Fruit fly (Drosophila melanogaster) whole organism, embryonic: ENCODE results near the gene Hsp22.

Source experiments
- ATbp ChIP-seq: fragments of 200-800 bp; sonication (Bioruptor generic); optimal IDR thresholded peaks from 2 replicates; lab custom pipeline; 2017; ENCODE audit warnings: missing biosample characterization, mild to moderate bottlenecking, missing genetic modification characterization, missing genetic modification reagents
- CG12071 ChIP-seq: fragments of 200-800 bp; sonication (Bioruptor generic); optimal IDR thresholded peaks from 3 replicates; lab custom pipeline; 2018; ENCODE audit warnings: missing biosample characterization, mild to moderate bottlenecking, missing genetic modification characterization
- CG12391 ChIP-seq: fragments of 200-800 bp; sonication (Bioruptor generic); optimal IDR thresholded peaks from 3 replicates; lab custom pipeline; 2018; ENCODE audit warnings: missing biosample characterization, mild to moderate bottlenecking, missing genetic modification characterization, moderate library complexity
- CG13123 ChIP-seq: fragments of 200-800 bp; sonication (Bioruptor generic); optimal IDR thresholded peaks from 2 replicates; lab custom pipeline; 2016; ENCODE audit warnings: missing biosample characterization, missing genetic modification characterization
- CG14050 ChIP-seq: fragments of 200-800 bp; sonication (Bioruptor generic); IDR thresholded peaks from 3 replicates; pipeline ENCODE4 v1.3.6; 2022; ENCODE audit warnings: missing biosample characterization, missing genetic modification characterization
- CG14710 ChIP-seq: fragments of 200-800 bp; sonication (Bioruptor generic); optimal IDR thresholded peaks from 3 replicates; lab custom pipeline; 2019; ENCODE audit warnings: missing biosample characterization, mild to moderate bottlenecking, missing genetic modification characterization, moderate library complexity
- CG14860 ChIP-seq: fragments of 200-800 bp; sonication (Bioruptor generic); IDR thresholded peaks from 3 replicates; pipeline ENCODE4 v1.3.6; 2022; ENCODE audit warnings: missing biosample characterization, missing genetic modification characterization; ENCODE audit not compliant: partially characterized antibody
- CG16863 ChIP-seq: fragments of 200-800 bp; sonication (Bioruptor generic); optimal IDR thresholded peaks from 3 replicates; lab custom pipeline; 2016; ENCODE audit warnings: missing biosample characterization, missing genetic modification characterization
- CG2712 ChIP-seq: fragments of 200-800 bp; optimal IDR thresholded peaks from 3 replicates; lab custom pipeline; 2019; ENCODE audit warnings: missing biosample characterization, mild to moderate bottlenecking, missing genetic modification characterization, moderate library complexity
- CG4707 ChIP-seq: fragments of 200-800 bp; sonication (Bioruptor generic); optimal IDR thresholded peaks from 2 replicates; lab custom pipeline; 2018; ENCODE audit warnings: missing biosample characterization, mild to moderate bottlenecking, missing genetic modification characterization, moderate library complexity
- CG4854 ChIP-seq: fragments of 200-800 bp; sonication (Bioruptor generic); optimal IDR thresholded peaks from 2 replicates; lab custom pipeline; 2016; ENCODE audit warnings: missing biosample characterization, missing genetic modification characterization, inconsistent platforms
- CG5180 ChIP-seq: fragments of 200-800 bp; sonication (Bioruptor generic); optimal IDR thresholded peaks from 3 replicates; lab custom pipeline; 2017; ENCODE audit warnings: missing biosample characterization, missing genetic modification characterization, mild to moderate bottlenecking, moderate library complexity, missing genetic modification reagents
- CG6175 ChIP-seq: fragments of 200-800 bp; sonication (Bioruptor generic); IDR thresholded peaks from 3 replicates; pipeline ENCODE4 v1.3.6; 2022; ENCODE audit warnings: missing biosample characterization, missing genetic modification characterization
- CG6254 ChIP-seq: fragments of 200-800 bp; sonication (Bioruptor generic); optimal IDR thresholded peaks from 3 replicates; lab custom pipeline; 2017; ENCODE audit warnings: mild to moderate bottlenecking, missing biosample characterization, missing genetic modification reagents, missing genetic modification characterization
- CG6765 ChIP-seq: fragments of 200-800 bp; sonication (Bioruptor generic); optimal IDR thresholded peaks from 3 replicates; lab custom pipeline; 2017; ENCODE audit warnings: missing biosample characterization, mild to moderate bottlenecking, missing genetic modification characterization
- CG7271 ChIP-seq: fragments of 200-800 bp; sonication (Bioruptor generic); optimal IDR thresholded peaks from 2 replicates; lab custom pipeline; 2018; ENCODE audit warnings: missing biosample characterization, mild to moderate bottlenecking, missing genetic modification characterization, moderate library complexity
- CHES-1-like ChIP-seq: fragments of 200-800 bp; sonication (Bioruptor generic); optimal IDR thresholded peaks from 2 replicates; lab custom pipeline; 2016; ENCODE audit warnings: missing biosample characterization, missing genetic modification characterization
- CkIIα-i1 ChIP-seq: fragments of 200-800 bp; sonication (Bioruptor generic); IDR thresholded peaks from 2 replicates; pipeline ENCODE4 v1.3.6; 2022; ENCODE audit warnings: missing biosample characterization, missing genetic modification characterization
- H2.0 ChIP-seq: fragments of 200-800 bp; sonication (Bioruptor generic); IDR thresholded peaks from 2 replicates; pipeline ENCODE4 v1.3.6; 2022; ENCODE audit warnings: missing biosample characterization, missing genetic modification characterization
- HLHmδ ChIP-seq: fragments of 200-800 bp; sonication (Bioruptor generic); optimal IDR thresholded peaks from 2 replicates; lab custom pipeline; 2018; ENCODE audit warnings: missing biosample characterization, mild to moderate bottlenecking, missing genetic modification characterization, moderate library complexity
- Hsf ChIP-seq: fragments of 200-800 bp; sonication (Bioruptor generic); optimal IDR thresholded peaks from 3 replicates; lab custom pipeline; 2016; ENCODE audit warnings: missing biosample characterization, missing genetic modification characterization
- Kr ChIP-seq: fragments of 200-800 bp; sonication (Bioruptor generic); optimal IDR thresholded peaks from 2 replicates; lab custom pipeline; 2017; ENCODE audit warnings: missing biosample characterization, mild to moderate bottlenecking, missing genetic modification characterization
- Lhr ChIP-seq: fragments of 200-800 bp; sonication (Bioruptor generic); optimal IDR thresholded peaks from 3 replicates; lab custom pipeline; 2017; ENCODE audit warnings: mild to moderate bottlenecking, missing biosample characterization, missing genetic modification reagents, missing genetic modification characterization
- Scr ChIP-seq: fragments of 200-800 bp; sonication (Bioruptor generic); IDR thresholded peaks from 2 replicates; pipeline ENCODE4 v1.3.6; 2022; ENCODE audit warnings: missing biosample characterization, missing genetic modification characterization; ENCODE audit not compliant: partially characterized antibody
- Six4 ChIP-seq: fragments of 200-800 bp; sonication (Bioruptor generic); optimal IDR thresholded peaks from 2 replicates; lab custom pipeline; 2016; ENCODE audit warnings: missing biosample characterization, missing genetic modification characterization
- Tbp ChIP-seq: fragments of >200 bp; optimal IDR thresholded peaks from 2 replicates; lab custom pipeline; 2018; ENCODE audit warnings: missing biosample characterization, missing genetic modification characterization
- ase ChIP-seq: fragments of 200-800 bp; sonication (Bioruptor generic); IDR thresholded peaks from 3 replicates; pipeline ENCODE4 v1.3.6; 2022; ENCODE audit warnings: missing biosample characterization, missing genetic modification characterization
- ato ChIP-seq: fragments of 200-800 bp; sonication (Bioruptor generic); IDR thresholded peaks from 2 replicates; pipeline ENCODE4 v1.3.6; 2022; ENCODE audit warnings: missing biosample characterization, missing genetic modification characterization; ENCODE audit not compliant: partially characterized antibody
- bcd ChIP-seq: fragments of 200-800 bp; sonication (Bioruptor generic); optimal IDR thresholded peaks from 2 replicates; lab custom pipeline; 2017; ENCODE audit warnings: missing biosample characterization, mild to moderate bottlenecking, missing genetic modification characterization
- btn ChIP-seq: fragments of 200-800 bp; sonication (Bioruptor generic); optimal IDR thresholded peaks from 2 replicates; lab custom pipeline; 2016; ENCODE audit warnings: missing biosample characterization, missing genetic modification characterization
- da ChIP-seq: fragments of 200-800 bp; sonication (Bioruptor generic); optimal IDR thresholded peaks from 2 replicates; lab custom pipeline; 2016; ENCODE audit warnings: missing biosample characterization, missing genetic modification characterization
- gcm2 ChIP-seq: fragments of 200-800 bp; sonication (Bioruptor generic); optimal IDR thresholded peaks from 2 replicates; lab custom pipeline; 2016; ENCODE audit warnings: missing biosample characterization, missing genetic modification characterization
- gfzf ChIP-seq: fragments of 200-800 bp; sonication (Bioruptor generic); optimal IDR thresholded peaks from 2 replicates; lab custom pipeline; 2016; ENCODE audit warnings: missing biosample characterization, mild to moderate bottlenecking, missing genetic modification characterization, moderate library complexity
- ham ChIP-seq: fragments of 200-800 bp; sonication (Bioruptor generic); IDR thresholded peaks from 2 replicates; pipeline ENCODE4 v1.3.6; 2022; ENCODE audit warnings: missing biosample characterization, missing genetic modification characterization
- lab ChIP-seq: fragments of 200-800 bp; sonication (Bioruptor generic); optimal IDR thresholded peaks from 3 replicates; lab custom pipeline; 2017; ENCODE audit warnings: missing biosample characterization, missing genetic modification characterization, mild to moderate bottlenecking, moderate library complexity, missing genetic modification reagents
- mld ChIP-seq: fragments of 200-800 bp; sonication (Bioruptor generic); IDR thresholded peaks from 3 replicates; pipeline ENCODE4 v1.3.6; 2022; ENCODE audit warnings: missing biosample characterization, missing genetic modification characterization; ENCODE audit not compliant: partially characterized antibody
- nmo ChIP-seq: fragments of 200-800 bp; sonication (Bioruptor generic); optimal IDR thresholded peaks from 2 replicates; lab custom pipeline; 2018; ENCODE audit warnings: missing biosample characterization, mild to moderate bottlenecking, missing genetic modification characterization, moderate library complexity
- oc ChIP-seq: fragments of 200-800 bp; sonication (Bioruptor generic); optimal IDR thresholded peaks from 2 replicates; lab custom pipeline; 2018; ENCODE audit warnings: missing biosample characterization, mild to moderate bottlenecking, missing genetic modification characterization, moderate library complexity
- pan ChIP-seq, 4 experiments: fragments of >200 bp in 3 of 4; fragments of 200-800 bp in 1 of 4; sonication (Bioruptor generic) in 1 of 4; optimal IDR thresholded peaks in 3 of 4; IDR thresholded peaks in 1 of 4; 2 replicates each; pipeline versions ENCODE4 v1.3.6 to Lab custom; 2017 to 2022; ENCODE audit warnings: missing biosample characterization in 2 of 4, missing genetic modification characterization in 2 of 4, mixed read lengths in 1 of 4
- pita ChIP-seq: fragments of 200-800 bp; sonication (Bioruptor generic); optimal IDR thresholded peaks from 2 replicates; lab custom pipeline; 2017; ENCODE audit warnings: missing biosample characterization, mild to moderate bottlenecking, missing genetic modification characterization
- sens ChIP-seq: fragments of 200-800 bp; sonication (Bioruptor generic); peaks from one replicate; lab custom pipeline; 2016; ENCODE audit warnings: missing biosample characterization, missing genetic modification characterization
- slbo ChIP-seq: fragments of 200-800 bp; sonication (Bioruptor generic); IDR thresholded peaks from 2 replicates; pipeline ENCODE4 v1.3.6; 2022; ENCODE audit warnings: missing biosample characterization, missing genetic modification characterization
- ssp ChIP-seq: fragments of 200-800 bp; sonication (Bioruptor generic); IDR thresholded peaks from 2 replicates; pipeline ENCODE4 v1.3.6; 2022; ENCODE audit warnings: missing biosample characterization, missing genetic modification characterization
- tna ChIP-seq: fragments of 200-800 bp; sonication (Bioruptor generic); IDR thresholded peaks from 2 replicates; pipeline ENCODE4 v1.3.6; 2022; ENCODE audit warnings: missing biosample characterization, missing genetic modification characterization; ENCODE audit not compliant: partially characterized antibody
- unpg ChIP-seq: fragments of 200-800 bp; sonication (Bioruptor generic); optimal IDR thresholded peaks from 3 replicates; lab custom pipeline; 2018; ENCODE audit warnings: missing biosample characterization, mild to moderate bottlenecking, missing genetic modification characterization, moderate library complexity
- wor ChIP-seq: fragments of 200-800 bp; sonication (Bioruptor generic); IDR thresholded peaks from 2 replicates; pipeline ENCODE4 v1.3.6; 2022; ENCODE audit warnings: missing biosample characterization, missing genetic modification characterization
- zfh2 ChIP-seq: fragments of 200-800 bp; sonication (Bioruptor generic); optimal IDR thresholded peaks from 2 replicates; lab custom pipeline; 2016; ENCODE audit warnings: missing biosample characterization, missing genetic modification characterization

Gene Hsp22

dm6 chr3L:9397156-9397555 is 24.4 kb downstream of the Hsp22 start (continued):
- no peak for TF ChIP-seq ato (GFP tag; lab: Robert Waterston, UW)
- no peak for TF ChIP-seq gcm2
- TF ChIP-seq CG6765: peak; percentile 89
- TF ChIP-seq Hsf: no peak
- TF ChIP-seq CHES-1-like: peak; percentile 9
- TF ChIP-seq mld: no peak
- peak; percentile 16 for TF ChIP-seq zfh2 (GFP tag; lab: Kevin White, UChicago)
- TF ChIP-seq CG14860: no peak
- TF ChIP-seq tna (GFP tag; lab: Robert Waterston, UW): no peak
- peak; percentile 6 for TF ChIP-seq CG12391 (tag; lab: Kevin White, UChicago)
- TF ChIP-seq CG13123 (GFP tag; lab: Kevin White, UChicago): no peak
- peak; percentile 71 for TF ChIP-seq HLHmδ (GFP tag; lab: Kevin White, UChicago)
- TF ChIP-seq Scr: no peak
- TF ChIP-seq Tbp (GFP tag; lab: Kevin White, UChicago): no peak
- TF ChIP-seq pan (optimal IDR thresholded peaks at IDR 0.05; lab: Kevin White, UChicago): no peak
- peak in 1 of 2 experiments; percentile 36 for TF ChIP-seq pan (GFP tag; optimal IDR thresholded peaks at IDR 0.05 in 1 of 2, IDR thresholded peaks at IDR 0.05 in 1 of 2)
- TF ChIP-seq CG6175 (GFP tag; lab: Robert Waterston, UW): no peak
- no peak for TF ChIP-seq ssp (GFP tag; lab: Robert Waterston, UW)
- peak; percentile 47 for TF ChIP-seq CG2712 (tag; lab: Kevin White, UChicago)
- TF ChIP-seq ase: no peak
- peak; percentile 28 for TF ChIP-seq CG7271 (tag; lab: Kevin White, UChicago)
- TF ChIP-seq CG14710: peak; percentile 51
- TF ChIP-seq CG4854 (GFP tag; lab: Kevin White, UChicago): peak; percentile 66
- no peak for TF ChIP-seq CG16863
- TF ChIP-seq bcd (GFP tag; lab: Kevin White, UChicago): peak; percentile 65
- TF ChIP-seq ATbp (GFP tag; lab: Kevin White, UChicago): peak; percentile 72
- no peak for TF ChIP-seq btn (GFP tag; lab: Kevin White, UChicago)
- peak; percentile 34 for TF ChIP-seq CG4707
- TF ChIP-seq Kr: peak; percentile 2
- no peak for TF ChIP-seq da
- TF ChIP-seq nmo (GFP tag; lab: Kevin White, UChicago): no peak
- TF ChIP-seq lab (GFP tag; lab: Kevin White, UChicago): peak; percentile 97
- no peak for TF ChIP-seq gfzf (GFP tag; lab: Kevin White, UChicago)
- TF ChIP-seq CkIIα-i1: no peak
- TF ChIP-seq ham (GFP tag; lab: Robert Waterston, UW): peak; percentile 31; the same call in 1 of the 2 replicates
- no peak; the same call in 1 of the 2 replicates for TF ChIP-seq slbo (GFP tag; lab: Robert Waterston, UW)
- no peak for TF ChIP-seq wor
- no peak for TF ChIP-seq pita (GFP tag; lab: Kevin White, UChicago)
- TF ChIP-seq sens: peak; percentile 52
- peak; percentile 45 for TF ChIP-seq unpg (GFP tag; lab: Kevin White, UChicago)
- TF ChIP-seq CG6254 (GFP tag; lab: Kevin White, UChicago): peak; percentile 34
- no peak for TF ChIP-seq H2.0 (GFP tag; lab: Robert Waterston, UW)
- TF ChIP-seq CG5180: peak; percentile 69
- TF ChIP-seq CG12071 (GFP tag; lab: Kevin White, UChicago): peak; percentile 94
- TF ChIP-seq Lhr (GFP tag; lab: Kevin White, UChicago): no peak
- no peak for TF ChIP-seq Six4 (GFP tag; lab: Kevin White, UChicago)
- no peak for TF ChIP-seq CG14050 (GFP tag; lab: Robert Waterston, UW)
- no peak for TF ChIP-seq oc (tag; lab: Kevin White, UChicago)
- TF ChIP-seq, all 482 proteins: peak for 248
